Worm (Caenorhabditis elegans) whole organism, L4/young adult: ENCODE measurements around the gene sri-53.
"Not testable (repeated sequence)": the region's sequence is repeated elsewhere in the genome, so short reads cannot be mapped to it uniquely, and the experiment has no call there.

ENCODE experiments used
- W03F9.2 ChIP-seq: fragments of 150-350 bp; optimal IDR thresholded peaks from 2 replicates; lab custom pipeline; 2014; ENCODE audit warnings: missing biosample characterization, missing genetic modification characterization
- him-1 ChIP-seq: sonication (generic microtip); optimal IDR thresholded peaks from 2 replicates; lab custom pipeline; 2016; ENCODE audit warnings: missing genotype, missing genetic modification reagents, missing genetic modification characterization, missing compliant biosample characterization

DNA sequence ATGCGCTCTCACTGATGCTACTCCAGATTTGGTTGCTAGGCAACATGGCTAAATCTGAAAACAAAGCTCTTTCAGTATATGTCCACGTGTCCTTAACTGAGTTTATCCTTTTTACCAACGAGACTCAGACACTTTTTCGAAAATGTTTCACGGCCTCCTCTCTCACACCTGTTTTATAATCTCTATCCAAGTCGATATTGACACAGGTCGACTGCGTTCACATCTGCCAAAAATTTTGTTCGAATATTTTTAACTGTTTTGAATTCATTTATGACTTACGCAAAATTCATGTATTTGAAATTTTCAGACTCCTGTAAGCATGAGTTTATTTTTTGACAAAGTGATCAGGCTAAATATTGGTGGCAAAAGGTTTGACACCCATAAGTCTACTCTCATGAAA lies 13.3 kb upstream of the sri-53 start, which contains the start of gene ZC239.3:
- not testable (repeated sequence) for TF ChIP-seq him-1, W03F9.2 (tag; lab: Kevin White, UChicago)
